Worm (Caenorhabditis elegans): ENCODE results near the gene arrd-13.

ce11 chrII:13729416-13729815 lies 28.8 kb upstream of the arrd-13 start, which contains the start of gene Y54G9A.9:
- TF ChIP-seq ceh-9 (tag; optimal IDR thresholded peaks at IDR 0.05), result no peak
- TF ChIP-seq dve-1 (tag; optimal IDR thresholded peaks at IDR 0.05), result no peak
- no peak for TF ChIP-seq tbx-2 (tag; optimal IDR thresholded peaks at IDR 0.05)
